Worm (Caenorhabditis elegans): Measurements from ENCODE around the gene F10E7.9.

ce11 chrII:7102288-7102687 lies 7.6 kb downstream of the F10E7.9 start:
- no peak for TF ChIP-seq dao-5 (tag; optimal IDR thresholded peaks at IDR 0.05)
- TF ChIP-seq him-1 (tag; optimal IDR thresholded peaks at IDR 0.05) = no peak
